Worm (Caenorhabditis elegans) whole organism, mixed stage, embryonic: ENCODE measurements around the gene elp-1.

Source experiments
- M03D4.4 ChIP-seq: sonication (generic microtip); optimal IDR thresholded peaks from 2 replicates; lab custom pipeline; 2017; ENCODE audit warnings: mild to moderate bottlenecking, missing genetic modification characterization, missing compliant biosample characterization
- bed-3 ChIP-seq: fragments of 200-800 bp; sonication (Bioruptor generic); optimal IDR thresholded peaks from 3 replicates; lab custom pipeline; 2018; ENCODE audit warnings: mild to moderate bottlenecking, missing genetic modification characterization, moderate library complexity, missing compliant biosample characterization
- ceh-39 ChIP-seq: fragments of 150-350 bp; optimal IDR thresholded peaks from 2 replicates; lab custom pipeline; 2014; ENCODE audit warnings: missing biosample characterization, missing genetic modification characterization
- ceh-43 ChIP-seq: fragments of 200-800 bp; sonication (Bioruptor generic); optimal IDR thresholded peaks from 2 replicates; lab custom pipeline; 2018; ENCODE audit warnings: mild to moderate bottlenecking, missing genetic modification characterization, moderate library complexity, missing compliant biosample characterization
- ceh-83 ChIP-seq: fragments of 200-800 bp; sonication (Bioruptor generic); optimal IDR thresholded peaks from 2 replicates; lab custom pipeline; 2018; ENCODE audit warnings: mild to moderate bottlenecking, missing genetic modification characterization, missing compliant biosample characterization
- ces-1 ChIP-seq: fragments of 150-350 bp; optimal IDR thresholded peaks from 2 replicates; lab custom pipeline; 2014; ENCODE audit warnings: missing biosample characterization, missing genetic modification reagents, missing genetic modification characterization
- cnd-1 ChIP-seq: fragments of 200-800 bp; sonication (Bioruptor generic); optimal IDR thresholded peaks from 2 replicates; lab custom pipeline; 2018; ENCODE audit warnings: mild to moderate bottlenecking, missing genetic modification characterization, missing compliant biosample characterization
- elt-1 ChIP-seq: sonication (generic microtip); optimal IDR thresholded peaks from 2 replicates; lab custom pipeline; 2017; ENCODE audit warnings: missing genetic modification characterization, mild to moderate bottlenecking, missing compliant biosample characterization, antibody characterized with exemption, moderate library complexity, borderline replicate concordance; ENCODE audit not compliant: insufficient read depth
- elt-3 ChIP-seq: fragments of 150-350 bp; optimal IDR thresholded peaks from 2 replicates; lab custom pipeline; 2014; ENCODE audit warnings: missing biosample characterization, missing genetic modification characterization
- flh-1 ChIP-seq: fragments of 200-800 bp; sonication (Bioruptor generic); optimal IDR thresholded peaks from 2 replicates; lab custom pipeline; 2018; ENCODE audit warnings: mild to moderate bottlenecking, missing genetic modification characterization, moderate library complexity, missing compliant biosample characterization
- ham-2 ChIP-seq: fragments of 200-800 bp; sonication (Bioruptor generic); optimal IDR thresholded peaks from 2 replicates; lab custom pipeline; 2018; ENCODE audit warnings: mild to moderate bottlenecking, missing genetic modification characterization, missing compliant biosample characterization
- hlh-1 ChIP-seq: fragments of 150-350 bp; optimal IDR thresholded peaks from 2 replicates; lab custom pipeline; 2014; ENCODE audit warnings: missing biosample characterization, missing genetic modification reagents, missing genetic modification characterization
- lin-32 ChIP-seq: fragments of 200-800 bp; sonication (Bioruptor generic); optimal IDR thresholded peaks from 2 replicates; lab custom pipeline; 2018; ENCODE audit warnings: mild to moderate bottlenecking, missing genetic modification characterization, missing compliant biosample characterization
- lsy-2 ChIP-seq: fragments of 150-350 bp; optimal IDR thresholded peaks from 2 replicates; lab custom pipeline; 2014; ENCODE audit warnings: missing biosample characterization, missing genetic modification characterization
- mab-5 ChIP-seq: fragments of 150-350 bp; optimal IDR thresholded peaks from 2 replicates; lab custom pipeline; 2014; ENCODE audit warnings: missing biosample characterization, missing genetic modification characterization
- mls-2 ChIP-seq: sonication (generic microtip); optimal IDR thresholded peaks from 2 replicates; lab custom pipeline; 2016; ENCODE audit warnings: mild to moderate bottlenecking, missing genetic modification characterization, moderate library complexity, missing compliant biosample characterization
- nhr-12 ChIP-seq: fragments of 150-350 bp; optimal IDR thresholded peaks from 2 replicates; lab custom pipeline; 2014; ENCODE audit warnings: missing biosample characterization, missing genetic modification characterization
- nhr-237 ChIP-seq: fragments of 150-350 bp; optimal IDR thresholded peaks from 2 replicates; lab custom pipeline; 2014; ENCODE audit warnings: missing biosample characterization, missing genetic modification characterization
- nhr-28 ChIP-seq: fragments of 150-350 bp; optimal IDR thresholded peaks from 2 replicates; lab custom pipeline; 2014; ENCODE audit warnings: missing biosample characterization, missing genetic modification characterization
- pha-4 ChIP-seq: fragments of 150-350 bp; optimal IDR thresholded peaks from 2 replicates; lab custom pipeline; 2018; ENCODE audit warnings: missing biosample characterization, missing genetic modification reagents, missing genetic modification characterization
- sem-2 ChIP-seq: fragments of 200-800 bp; sonication (Bioruptor generic); optimal IDR thresholded peaks from 2 replicates; lab custom pipeline; 2018; ENCODE audit warnings: mild to moderate bottlenecking, missing genetic modification characterization, missing compliant biosample characterization
- sptf-1 ChIP-seq: sonication (generic microtip); optimal IDR thresholded peaks from 2 replicates; lab custom pipeline; 2017; ENCODE audit warnings: mild to moderate bottlenecking, missing genetic modification characterization, moderate library complexity, missing compliant biosample characterization
- tbx-8 ChIP-seq: fragments of 200-800 bp; sonication (Bioruptor generic); optimal IDR thresholded peaks from 2 replicates; lab custom pipeline; 2018; ENCODE audit warnings: mild to moderate bottlenecking, missing genetic modification characterization, moderate library complexity, missing compliant biosample characterization
- unc-120 ChIP-seq: sonication (generic microtip); optimal IDR thresholded peaks from 2 replicates; lab custom pipeline; 2017; ENCODE audit warnings: missing genetic modification characterization, missing compliant biosample characterization; ENCODE audit not compliant: poor library complexity, severe bottlenecking
- unc-39 ChIP-seq: fragments of 150-350 bp; optimal IDR thresholded peaks from 2 replicates; lab custom pipeline; 2014; ENCODE audit warnings: missing biosample characterization, missing genetic modification characterization
- unc-62 ChIP-seq: fragments of 150-350 bp; optimal IDR thresholded peaks from 2 replicates; lab custom pipeline; 2014; ENCODE audit warnings: missing biosample characterization, missing genetic modification reagents, missing genetic modification characterization

The elp-1 gene

DNA sequence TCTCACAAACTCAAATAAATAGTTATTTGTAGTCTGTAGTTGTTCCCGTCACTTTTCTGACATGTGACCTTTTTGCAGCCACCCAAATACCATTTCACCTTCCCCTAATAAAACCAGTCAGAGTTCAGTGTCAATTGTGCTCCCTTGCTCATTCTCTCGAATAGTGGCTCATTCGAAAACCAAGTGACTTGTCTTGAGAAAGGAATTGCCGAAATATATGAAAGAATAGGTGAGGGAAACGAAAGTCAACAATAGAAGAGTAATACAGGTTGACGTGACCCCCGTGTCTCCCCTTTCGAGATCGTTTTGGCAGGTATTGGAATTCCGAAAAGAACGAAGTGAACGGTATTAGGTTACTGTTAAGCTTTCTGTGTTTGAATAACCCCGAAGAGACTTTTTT, 6.8 kb downstream of the elp-1 start:
- TF ChIP-seq hlh-1 (tag; lab: Kevin White, UChicago) = no peak
- no peak for TF ChIP-seq flh-1 (GFP tag; lab: Kevin White, UChicago)

DNA sequence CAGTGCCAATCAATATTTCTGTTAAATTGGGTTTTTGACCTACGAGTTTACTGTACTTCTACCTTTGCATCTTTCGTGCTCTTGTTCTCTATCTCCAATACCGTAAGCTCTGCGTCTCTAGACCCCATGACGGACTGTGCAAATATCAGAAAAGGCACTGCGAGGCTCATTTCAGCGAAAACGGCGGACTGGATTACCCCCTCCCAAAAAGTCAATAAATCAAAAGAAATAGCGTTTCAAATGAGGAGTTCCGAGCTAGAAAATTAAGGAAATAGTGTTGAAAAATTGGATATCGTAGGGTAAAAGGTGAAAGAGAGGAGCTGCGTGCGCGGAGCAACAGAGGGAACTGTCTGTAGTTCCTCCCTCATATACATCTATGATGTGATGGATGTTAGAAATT, 8.2 kb downstream of the elp-1 start:
- TF ChIP-seq nhr-237 (tag; lab: Kevin White, UChicago) = peak; percentile 34
- TF ChIP-seq unc-120 (tag; lab: Kevin White, UChicago) = peak; percentile 28
- TF ChIP-seq M03D4.4 (tag; lab: Kevin White, UChicago) = no peak

DNA sequence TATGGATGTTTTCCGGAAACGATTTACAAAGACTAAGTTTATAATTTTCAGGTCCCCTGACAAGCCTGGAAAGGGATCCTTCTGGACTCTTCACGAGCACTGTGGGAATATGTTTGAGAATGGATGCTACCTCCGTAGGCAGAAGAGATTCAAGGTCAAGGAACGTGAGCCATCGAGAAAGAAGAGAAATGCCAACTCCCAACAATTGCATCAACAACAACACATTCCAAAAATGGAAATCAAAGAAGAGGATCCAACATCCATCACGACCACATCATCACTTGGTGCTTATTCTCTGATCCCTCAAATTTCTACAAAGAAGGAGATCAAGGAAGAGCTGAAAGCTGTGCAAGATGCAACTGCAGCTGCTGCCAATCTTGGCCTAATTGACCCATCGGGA, 11.9 kb downstream of the elp-1 start:
- no peak for TF ChIP-seq ceh-43 (GFP tag; lab: Kevin White, UChicago)
- TF ChIP-seq nhr-12 (tag; lab: Kevin White, UChicago) = no peak
- no peak for TF ChIP-seq pha-4 (tag; lab: Kevin White, UChicago)
- no peak for TF ChIP-seq elt-3
- no peak for TF ChIP-seq mab-5 (tag; lab: Kevin White, UChicago)
- TF ChIP-seq M03D4.4 (tag; lab: Kevin White, UChicago) = no peak
- TF ChIP-seq ceh-83 (GFP tag; lab: Kevin White, UChicago) = no peak
- no peak for TF ChIP-seq nhr-237 (tag; lab: Kevin White, UChicago)
- TF ChIP-seq ceh-39 (tag; lab: Kevin White, UChicago) = no peak
- TF ChIP-seq unc-39 (tag; lab: Kevin White, UChicago) = no peak
- no peak for TF ChIP-seq ces-1
- no peak for TF ChIP-seq ham-2
- no peak for TF ChIP-seq sptf-1
- no peak for TF ChIP-seq nhr-28 (tag; lab: Kevin White, UChicago)
- TF ChIP-seq lin-32 (GFP tag; lab: Kevin White, UChicago) = no peak

DNA sequence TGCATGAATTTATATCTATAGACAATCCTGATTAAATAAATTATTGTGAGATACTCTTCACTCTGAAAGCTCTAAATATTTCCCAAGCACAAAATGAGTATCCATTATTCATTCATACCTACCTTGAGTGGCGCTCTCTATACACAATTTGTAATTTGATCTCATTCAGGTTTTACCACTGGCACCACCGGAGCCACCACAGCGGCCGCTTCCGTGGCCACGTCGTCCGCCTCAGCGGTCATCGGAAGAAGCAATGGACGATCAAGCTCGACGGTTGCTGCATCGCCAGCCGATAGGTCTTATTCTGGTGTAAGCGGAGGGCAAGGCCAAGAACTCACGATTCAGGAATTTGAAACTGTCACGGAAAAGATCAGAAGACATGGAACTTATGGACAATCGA, 12.7 kb downstream of the elp-1 start:
- no peak for TF ChIP-seq elt-3

DNA sequence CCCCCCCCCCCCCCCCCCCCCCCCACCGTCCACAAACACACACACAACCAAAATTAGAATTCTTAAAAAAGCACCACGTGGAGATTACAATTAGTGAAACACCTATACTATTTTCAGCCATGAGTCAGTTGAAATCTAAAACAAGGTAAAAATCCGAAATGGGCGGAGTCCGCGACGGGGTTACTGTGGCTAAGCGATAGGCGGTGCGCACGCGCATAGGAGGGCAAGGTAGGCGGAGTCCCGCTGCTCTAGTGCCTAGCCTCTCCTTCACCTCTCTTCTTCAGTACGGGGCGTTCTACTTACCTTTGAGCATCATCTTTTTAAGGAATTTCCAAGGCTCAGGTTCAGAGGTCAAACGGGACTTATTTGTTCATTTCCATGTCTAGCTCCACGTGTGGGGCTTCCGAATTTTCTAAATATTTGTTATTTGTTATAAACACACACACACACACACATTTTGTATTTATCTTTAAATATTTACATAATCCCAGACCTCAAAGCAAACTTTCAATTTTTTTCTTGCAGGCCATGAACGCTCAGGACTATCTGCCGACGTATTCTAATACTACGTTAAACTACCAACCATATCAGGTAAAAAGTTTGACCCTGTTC, 13.5 kb downstream of the elp-1 start:
- TF ChIP-seq ceh-43 (GFP tag; lab: Kevin White, UChicago) = no peak
- no peak for TF ChIP-seq unc-62 (GFP tag; lab: Kevin White, UChicago)
- peak; percentile 22 for TF ChIP-seq lsy-2
- TF ChIP-seq bed-3 (GFP tag; lab: Kevin White, UChicago) = no peak
- TF ChIP-seq pha-4 (tag; lab: Kevin White, UChicago) = peak; percentile 99
- TF ChIP-seq nhr-28 (tag; lab: Kevin White, UChicago) = no peak
- no peak for TF ChIP-seq unc-120 (tag; lab: Kevin White, UChicago)
- TF ChIP-seq cnd-1 = no peak
- no peak for TF ChIP-seq ham-2
- TF ChIP-seq ceh-39 (tag; lab: Kevin White, UChicago) = no peak
- no peak for TF ChIP-seq ces-1
- TF ChIP-seq mls-2 (tag; lab: Kevin White, UChicago) = no peak
- TF ChIP-seq hlh-1 (tag; lab: Kevin White, UChicago) = no peak
- peak; percentile 62 for TF ChIP-seq sptf-1
- no peak for TF ChIP-seq tbx-8
- peak; percentile 45 for TF ChIP-seq ceh-83 (GFP tag; lab: Kevin White, UChicago)
- TF ChIP-seq, all 35 proteins: peak for 4

DNA sequence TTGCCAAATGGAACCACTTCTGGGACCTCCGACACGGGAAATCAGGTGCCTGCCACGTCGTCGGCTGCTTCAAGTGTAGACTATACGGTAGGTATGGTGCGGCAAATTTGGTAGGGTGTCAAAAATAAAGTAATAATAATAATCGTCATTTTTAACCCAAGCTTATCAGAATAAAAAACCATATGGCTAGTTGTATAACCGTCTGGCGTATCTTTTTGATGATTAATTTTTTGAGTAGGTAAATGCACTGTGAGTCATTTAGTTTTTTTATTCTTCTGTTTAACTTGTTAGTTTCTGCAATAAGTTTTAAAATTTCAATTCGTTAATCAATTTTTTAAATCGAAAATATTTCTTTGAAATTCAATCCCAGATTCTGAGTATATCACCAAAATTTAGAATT, 14.5 kb downstream of the elp-1 start:
- no peak for TF ChIP-seq nhr-12 (tag; lab: Kevin White, UChicago)
- no peak for TF ChIP-seq ceh-43 (GFP tag; lab: Kevin White, UChicago)

DNA sequence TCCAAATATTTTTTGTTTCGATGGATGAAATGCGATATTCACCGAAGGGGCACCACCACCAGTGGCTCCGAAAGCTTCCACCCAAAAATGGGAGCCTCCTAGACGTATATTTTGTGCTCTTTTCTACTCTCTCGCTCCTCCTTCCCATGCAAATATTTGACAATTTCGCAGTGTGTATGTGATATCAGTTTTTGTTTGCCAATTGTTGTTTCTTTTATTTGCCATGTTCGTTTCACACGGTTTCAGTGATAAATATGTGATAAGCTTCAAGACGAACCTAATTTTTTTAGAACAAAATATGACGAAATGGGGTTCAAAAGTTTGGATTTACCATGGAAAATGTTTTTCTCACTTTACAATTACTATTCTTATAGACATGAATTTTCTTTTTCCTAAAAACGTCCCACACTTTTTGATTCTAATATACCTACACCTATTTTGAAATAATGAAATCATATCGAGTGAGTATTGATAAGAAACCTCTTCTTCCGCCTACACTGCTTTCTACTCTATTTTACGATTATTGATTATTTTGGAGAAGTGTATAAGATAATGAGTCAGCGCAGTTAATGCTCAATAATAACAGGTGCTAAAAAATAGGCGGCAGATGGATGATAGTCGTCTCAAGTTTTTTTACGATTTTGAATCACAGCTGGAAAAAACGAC, 16.0 kb downstream of the elp-1 start:
- no peak for TF ChIP-seq elt-1 (tag; lab: Kevin White, UChicago)
- no peak for TF ChIP-seq ceh-83 (GFP tag; lab: Kevin White, UChicago)
- no peak for TF ChIP-seq sem-2 (GFP tag; lab: Kevin White, UChicago)
- TF ChIP-seq pha-4 (tag; lab: Kevin White, UChicago) = peak; percentile 89
- TF ChIP-seq, all 35 proteins: peak for 1
